Fruit fly (Drosophila melanogaster) whole organism, embryonic: ENCODE results near the gene Rbf.

Experiments used
- CG10321 ChIP-seq: fragments of 200-800 bp; sonication (Bioruptor generic); IDR thresholded peaks from 2 replicates; pipeline ENCODE4 v1.3.6; 2022; ENCODE audit warnings: missing biosample characterization, missing genetic modification characterization
- CG13775 ChIP-seq: fragments of 200-800 bp; sonication (Bioruptor generic); optimal IDR thresholded peaks from 3 replicates; lab custom pipeline; 2017; ENCODE audit warnings: missing biosample characterization, mild to moderate bottlenecking, missing genetic modification characterization
- CG3847 ChIP-seq: fragments of 200-800 bp; sonication (Bioruptor generic); IDR thresholded peaks from 2 replicates; pipeline ENCODE4 v1.3.6; 2022; ENCODE audit warnings: missing biosample characterization, missing genetic modification characterization
- NC2β ChIP-seq: fragments of 200-800 bp; sonication (Bioruptor generic); optimal IDR thresholded peaks from 2 replicates; lab custom pipeline; 2016; ENCODE audit warnings: missing biosample characterization, missing genetic modification characterization
- Six4 ChIP-seq: fragments of 200-800 bp; sonication (Bioruptor generic); optimal IDR thresholded peaks from 2 replicates; lab custom pipeline; 2016; ENCODE audit warnings: missing biosample characterization, missing genetic modification characterization
- btn ChIP-seq: fragments of 200-800 bp; sonication (Bioruptor generic); optimal IDR thresholded peaks from 2 replicates; lab custom pipeline; 2016; ENCODE audit warnings: missing biosample characterization, missing genetic modification characterization
- chn ChIP-seq: fragments of 200-800 bp; sonication (Bioruptor generic); optimal IDR thresholded peaks from 2 replicates; lab custom pipeline; 2016; ENCODE audit warnings: missing biosample characterization, missing genetic modification characterization
- danr ChIP-seq: fragments of 200-800 bp; sonication (Bioruptor generic); IDR thresholded peaks from 2 replicates; pipeline ENCODE4 v1.3.6; 2022; ENCODE audit warnings: missing biosample characterization, missing genetic modification characterization
- inv ChIP-seq: fragments of 200-800 bp; sonication (Bioruptor generic); IDR thresholded peaks from 2 replicates; pipeline ENCODE4 v1.3.6; 2022; ENCODE audit warnings: missing biosample characterization, missing genetic modification characterization; ENCODE audit not compliant: partially characterized antibody
- kni ChIP-seq: fragments of 200-800 bp; sonication (Bioruptor generic); optimal IDR thresholded peaks from 3 replicates; lab custom pipeline; 2017; ENCODE audit warnings: mild to moderate bottlenecking, missing biosample characterization, missing genetic modification reagents, missing genetic modification characterization
- tap ChIP-seq: fragments of 200-800 bp; optimal IDR thresholded peaks from 3 replicates; lab custom pipeline; 2019; ENCODE audit warnings: missing biosample characterization, mild to moderate bottlenecking, missing genetic modification characterization, moderate library complexity
- ttk ChIP-seq: fragments of 200-800 bp; sonication (Bioruptor generic); IDR thresholded peaks from 2 replicates; pipeline ENCODE4 v2.1.2; 2022; ENCODE audit warnings: missing biosample characterization, missing genetic modification characterization
- unc-4 ChIP-seq: fragments of 200-800 bp; sonication (Bioruptor generic); IDR thresholded peaks from 2 replicates; pipeline ENCODE4 v1.3.6; 2022; ENCODE audit warnings: missing biosample characterization, missing genetic modification characterization; ENCODE audit not compliant: partially characterized antibody

DNA sequence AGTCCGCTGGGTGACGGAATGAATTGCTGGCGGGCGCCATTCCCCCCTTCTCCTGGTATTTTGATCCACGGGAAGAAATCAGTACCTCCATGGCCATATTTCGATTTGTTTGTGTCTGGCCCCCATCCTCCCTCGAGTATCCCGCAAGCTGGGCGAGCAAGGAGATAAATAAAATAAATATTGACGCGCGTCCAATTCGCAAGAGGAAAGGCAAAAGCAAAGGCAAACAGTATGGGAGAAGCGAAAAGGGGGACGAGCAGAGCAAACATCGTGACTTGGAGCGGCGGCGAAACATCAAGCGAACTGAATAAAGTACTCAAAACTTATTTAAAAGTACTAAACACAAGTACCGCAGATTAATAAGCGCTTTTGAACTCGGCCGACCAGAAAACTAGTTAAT is 33.4 kb downstream of the Rbf start:
- no peak for TF ChIP-seq CG10321 (GFP tag; lab: Robert Waterston, UW)
- no peak for TF ChIP-seq chn (GFP tag; lab: Kevin White, UChicago)
- TF ChIP-seq CG3847 (GFP tag; lab: Robert Waterston, UW): no peak
- no peak for TF ChIP-seq danr (GFP tag; lab: Robert Waterston, UW)
- TF ChIP-seq kni: no peak
- no peak for TF ChIP-seq unc-4 (GFP tag; lab: Robert Waterston, UW)
- no peak for TF ChIP-seq Six4 (GFP tag; lab: Kevin White, UChicago)
- no peak for TF ChIP-seq NC2β (GFP tag; lab: Kevin White, UChicago)
- no peak for TF ChIP-seq CG13775 (GFP tag; lab: Kevin White, UChicago)
- TF ChIP-seq btn (GFP tag; lab: Kevin White, UChicago): no peak
- no peak for TF ChIP-seq tap (tag; lab: Kevin White, UChicago)
- TF ChIP-seq ttk: no peak
- no peak for TF ChIP-seq inv (GFP tag; lab: Robert Waterston, UW)
